Fruit fly (Drosophila melanogaster) whole organism, embryonic: ENCODE results near the gene CG14655.
A peak's percentile ranks its signal among the peaks of the same experiment; 100 is the strongest.

Experiments
- Bgb ChIP-seq: fragments of 200-800 bp; sonication (Bioruptor generic); IDR thresholded peaks from 2 replicates; pipeline ENCODE4 v1.3.6; 2022; ENCODE audit warnings: missing biosample characterization, missing genetic modification characterization; ENCODE audit not compliant: partially characterized antibody
- CG10267 ChIP-seq: fragments of 200-800 bp; sonication (Bioruptor generic); optimal IDR thresholded peaks from 2 replicates; lab custom pipeline; 2018; ENCODE audit warnings: missing biosample characterization, mild to moderate bottlenecking, missing genetic modification characterization, moderate library complexity
- CG11695 ChIP-seq: fragments of 200-800 bp; sonication (Bioruptor generic); IDR thresholded peaks from 3 replicates; pipeline ENCODE4 v1.3.6; 2022; ENCODE audit warnings: missing biosample characterization, missing genetic modification characterization
- CG12659 ChIP-seq: fragments of 200-800 bp; sonication (Bioruptor generic); optimal IDR thresholded peaks from 3 replicates; lab custom pipeline; 2017; ENCODE audit warnings: mild to moderate bottlenecking, missing biosample characterization, missing genetic modification reagents, missing genetic modification characterization
- CG16813 ChIP-seq: fragments of 200-800 bp; sonication (Bioruptor generic); IDR thresholded peaks from 3 replicates; pipeline ENCODE4 v1.3.6; 2022; ENCODE audit warnings: missing biosample characterization, missing genetic modification characterization; ENCODE audit not compliant: partially characterized antibody
- CG2116 ChIP-seq: fragments of 200-800 bp; sonication (Bioruptor generic); optimal IDR thresholded peaks from 3 replicates; lab custom pipeline; 2018; ENCODE audit warnings: missing biosample characterization, mild to moderate bottlenecking, missing genetic modification characterization
- CG2129 ChIP-seq: fragments of 200-800 bp; sonication (Bioruptor generic); IDR thresholded peaks from 2 replicates; pipeline ENCODE4 v1.3.6; 2022; ENCODE audit warnings: missing biosample characterization, missing genetic modification characterization; ENCODE audit not compliant: partially characterized antibody
- CG30020 ChIP-seq: fragments of 200-800 bp; optimal IDR thresholded peaks from 2 replicates; lab custom pipeline; 2019; ENCODE audit warnings: missing biosample characterization, mild to moderate bottlenecking, missing genetic modification characterization, moderate library complexity
- CG30403 ChIP-seq: fragments of 200-800 bp; sonication (Bioruptor generic); optimal IDR thresholded peaks from 3 replicates; lab custom pipeline; 2016; ENCODE audit warnings: missing biosample characterization, missing genetic modification characterization
- CG3995 ChIP-seq: fragments of 200-800 bp; sonication (Bioruptor generic); optimal IDR thresholded peaks from 3 replicates; lab custom pipeline; 2016; ENCODE audit warnings: missing biosample characterization, missing genetic modification characterization
- CG42726 ChIP-seq: fragments of 200-800 bp; sonication (Bioruptor generic); IDR thresholded peaks from 2 replicates; pipeline ENCODE4 v1.3.6; 2022; ENCODE audit warnings: missing biosample characterization, missing genetic modification characterization; ENCODE audit not compliant: partially characterized antibody
- CG4707 ChIP-seq: fragments of 200-800 bp; sonication (Bioruptor generic); optimal IDR thresholded peaks from 2 replicates; lab custom pipeline; 2018; ENCODE audit warnings: missing biosample characterization, mild to moderate bottlenecking, missing genetic modification characterization, moderate library complexity
- CG7839 ChIP-seq: fragments of 200-800 bp; sonication (Bioruptor generic); optimal IDR thresholded peaks from 3 replicates; lab custom pipeline; 2018; ENCODE audit warnings: missing biosample characterization, mild to moderate bottlenecking, missing genetic modification characterization, moderate library complexity
- CG8281 ChIP-seq: fragments of 200-800 bp; sonication (Bioruptor generic); optimal IDR thresholded peaks from 2 replicates; lab custom pipeline; 2018; ENCODE audit warnings: missing biosample characterization, mild to moderate bottlenecking, missing genetic modification characterization, moderate library complexity
- CTCF ChIP-seq: fragments of 200-800 bp; sonication (Bioruptor generic); optimal IDR thresholded peaks from 2 replicates; lab custom pipeline; 2017; ENCODE audit warnings: missing biosample characterization, mild to moderate bottlenecking, missing genetic modification characterization, moderate library complexity
- Dek ChIP-seq: fragments of 200-800 bp; sonication (Bioruptor generic); optimal IDR thresholded peaks from 3 replicates; lab custom pipeline; 2019; ENCODE audit warnings: missing biosample characterization, mild to moderate bottlenecking, missing genetic modification characterization, moderate library complexity
- Dll ChIP-seq: fragments of 200-800 bp; sonication (Bioruptor generic); IDR thresholded peaks from 4 replicates; pipeline ENCODE4 v1.3.6; 2022; ENCODE audit warnings: missing biosample characterization, missing genetic modification characterization; ENCODE audit not compliant: partially characterized antibody
- Dp ChIP-seq: fragments of 200-800 bp; sonication (Bioruptor generic); optimal IDR thresholded peaks from 2 replicates; lab custom pipeline; 2018; ENCODE audit warnings: missing biosample characterization, mild to moderate bottlenecking, missing genetic modification characterization, moderate library complexity
- Ets97D ChIP-seq: fragments of 200-800 bp; sonication (Bioruptor generic); optimal IDR thresholded peaks from 3 replicates; lab custom pipeline; 2016; ENCODE audit warnings: missing biosample characterization, missing genetic modification characterization
- Lhr ChIP-seq: fragments of 200-800 bp; sonication (Bioruptor generic); optimal IDR thresholded peaks from 3 replicates; lab custom pipeline; 2017; ENCODE audit warnings: mild to moderate bottlenecking, missing biosample characterization, missing genetic modification reagents, missing genetic modification characterization
- MESR4 ChIP-seq: fragments of 200-800 bp; sonication (Bioruptor generic); optimal IDR thresholded peaks from 2 replicates; lab custom pipeline; 2018; ENCODE audit warnings: missing biosample characterization, mild to moderate bottlenecking, missing genetic modification characterization, moderate library complexity
- Med ChIP-seq: fragments of 200-800 bp; sonication (Bioruptor generic); peaks from one replicate; lab custom pipeline; 2016; ENCODE audit warnings: missing biosample characterization, missing genetic modification characterization, mild to moderate bottlenecking, inconsistent platforms, moderate library complexity
- Meics ChIP-seq: fragments of 200-800 bp; sonication (Bioruptor generic); optimal IDR thresholded peaks from 2 replicates; lab custom pipeline; 2017; ENCODE audit warnings: missing biosample characterization, mild to moderate bottlenecking, missing genetic modification characterization
- Myb ChIP-seq: fragments of 200-800 bp; sonication (Bioruptor generic); optimal IDR thresholded peaks from 2 replicates; lab custom pipeline; 2016; ENCODE audit warnings: missing biosample characterization, missing genetic modification characterization
- Opbp ChIP-seq: fragments of 200-800 bp; sonication (Bioruptor generic); IDR thresholded peaks from 3 replicates; pipeline ENCODE4 v1.3.6; 2022; ENCODE audit warnings: missing biosample characterization, missing genetic modification characterization; ENCODE audit not compliant: partially characterized antibody
- Pdp1 ChIP-seq, 2 experiments: fragments of 200-800 bp; sonication (Bioruptor generic); optimal IDR thresholded peaks; 3 replicates each; lab custom pipeline; 2016; ENCODE audit warnings: missing biosample characterization in 2 of 2, missing genetic modification characterization in 2 of 2, mild to moderate bottlenecking in 1 of 2, moderate library complexity in 1 of 2
- Ravus ChIP-seq: fragments of 200-800 bp; sonication (Bioruptor generic); IDR thresholded peaks from 2 replicates; pipeline ENCODE4 v1.3.6; 2022; ENCODE audit warnings: missing biosample characterization, missing genetic modification characterization
- Sry-δ ChIP-seq: fragments of 200-800 bp; sonication (Bioruptor generic); optimal IDR thresholded peaks from 2 replicates; lab custom pipeline; 2016; ENCODE audit warnings: missing biosample characterization, missing genetic modification characterization
- Xrp1 ChIP-seq: fragments of 200-800 bp; sonication (Bioruptor generic); IDR thresholded peaks from 2 replicates; pipeline ENCODE4 v1.3.6; 2022; ENCODE audit warnings: missing biosample characterization, missing genetic modification characterization
- abd-A ChIP-seq: fragments of 200-800 bp; sonication (Bioruptor generic); optimal IDR thresholded peaks from 3 replicates; lab custom pipeline; 2019; ENCODE audit warnings: missing biosample characterization, mild to moderate bottlenecking, missing genetic modification characterization, moderate library complexity
- amos ChIP-seq: fragments of 200-800 bp; sonication (Bioruptor generic); IDR thresholded peaks from 2 replicates; pipeline ENCODE4 v1.3.6; 2022; ENCODE audit warnings: missing biosample characterization, missing genetic modification characterization; ENCODE audit not compliant: partially characterized antibody
- cas ChIP-seq: fragments of 200-800 bp; sonication (Bioruptor generic); IDR thresholded peaks from 2 replicates; pipeline ENCODE4 v1.3.6; 2022; ENCODE audit warnings: missing biosample characterization, missing genetic modification characterization
- cg ChIP-seq: fragments of 200-800 bp; sonication (Bioruptor generic); optimal IDR thresholded peaks from 3 replicates; lab custom pipeline; 2019; ENCODE audit warnings: missing biosample characterization, mild to moderate bottlenecking, missing genetic modification characterization, moderate library complexity
- eve ChIP-seq, 2 experiments: fragments of >200 bp; optimal IDR thresholded peaks; 2 replicates each; lab custom pipeline; 2017; ENCODE audit warnings: missing biosample characterization in 2 of 2, missing genetic modification characterization in 2 of 2
- ftz-f1 ChIP-seq: fragments of 200-800 bp; sonication (Bioruptor generic); optimal IDR thresholded peaks from 2 replicates; lab custom pipeline; 2016; ENCODE audit warnings: missing biosample characterization, missing genetic modification characterization
- gcm2 ChIP-seq: fragments of 200-800 bp; sonication (Bioruptor generic); optimal IDR thresholded peaks from 2 replicates; lab custom pipeline; 2016; ENCODE audit warnings: missing biosample characterization, missing genetic modification characterization
- gfzf ChIP-seq: fragments of 200-800 bp; sonication (Bioruptor generic); optimal IDR thresholded peaks from 2 replicates; lab custom pipeline; 2016; ENCODE audit warnings: missing biosample characterization, mild to moderate bottlenecking, missing genetic modification characterization, moderate library complexity
- kay ChIP-seq: fragments of 200-800 bp; sonication (Bioruptor generic); optimal IDR thresholded peaks from 2 replicates; lab custom pipeline; 2016; ENCODE audit warnings: missing biosample characterization, missing genetic modification characterization
- knrl ChIP-seq: fragments of 200-800 bp; sonication (Bioruptor generic); IDR thresholded peaks from 3 replicates; pipeline ENCODE4 v1.3.6; 2022; ENCODE audit warnings: missing biosample characterization, missing genetic modification characterization; ENCODE audit not compliant: partially characterized antibody
- maf-S ChIP-seq: fragments of 200-800 bp; sonication (Bioruptor generic); optimal IDR thresholded peaks from 2 replicates; lab custom pipeline; 2016; ENCODE audit warnings: missing biosample characterization, missing genetic modification characterization
- nerfin-1 ChIP-seq: fragments of 200-800 bp; sonication (Bioruptor generic); optimal IDR thresholded peaks from 3 replicates; lab custom pipeline; 2019; ENCODE audit warnings: missing biosample characterization, mild to moderate bottlenecking, missing genetic modification characterization, moderate library complexity
- nmo ChIP-seq: fragments of 200-800 bp; sonication (Bioruptor generic); optimal IDR thresholded peaks from 2 replicates; lab custom pipeline; 2018; ENCODE audit warnings: missing biosample characterization, mild to moderate bottlenecking, missing genetic modification characterization, moderate library complexity
- phol ChIP-seq: fragments of 200-800 bp; sonication (Bioruptor generic); optimal IDR thresholded peaks from 3 replicates; lab custom pipeline; 2018; ENCODE audit warnings: missing biosample characterization, mild to moderate bottlenecking, missing genetic modification characterization, moderate library complexity
- pzg ChIP-seq: fragments of 200-800 bp; sonication (Bioruptor generic); optimal IDR thresholded peaks from 3 replicates; lab custom pipeline; 2018; ENCODE audit warnings: missing biosample characterization, mild to moderate bottlenecking, missing genetic modification characterization, moderate library complexity
- stwl ChIP-seq: fragments of 200-800 bp; sonication (Bioruptor generic); optimal IDR thresholded peaks from 3 replicates; lab custom pipeline; 2018; ENCODE audit warnings: missing biosample characterization, mild to moderate bottlenecking, missing genetic modification characterization, moderate library complexity
- trem ChIP-seq: fragments of 200-800 bp; optimal IDR thresholded peaks from 3 replicates; lab custom pipeline; 2019; ENCODE audit warnings: missing biosample characterization, mild to moderate bottlenecking, missing genetic modification characterization, moderate library complexity
- zfh2 ChIP-seq: fragments of 200-800 bp; sonication (Bioruptor generic); optimal IDR thresholded peaks from 2 replicates; lab custom pipeline; 2016; ENCODE audit warnings: missing biosample characterization, missing genetic modification characterization

Gene CG14655

dm6 chr3R:4748888-4749717, 31.0 kb downstream of the CG14655 start, which contains the start of gene tacc:
Gene tacc (minus strand): TSS chr3R:4749056.
- TF ChIP-seq Bgb (GFP tag; lab: Robert Waterston, UW), result peak; percentile 56; the same call in 1 of the 2 replicates
- 0 out of 3 replicates have a peak, but pooled peaks have one; percentile 23 for TF ChIP-seq Opbp (GFP tag; lab: Robert Waterston, UW)
- no peak for TF ChIP-seq CG7839
- no peak for TF ChIP-seq CG2129 (GFP tag; lab: Robert Waterston, UW)
- peak; percentile 3 for TF ChIP-seq Sry-δ (GFP tag; lab: Kevin White, UChicago)
- peak; percentile 9 for TF ChIP-seq Ets97D (GFP tag; lab: Kevin White, UChicago)
- peak; percentile 79 for TF ChIP-seq Med (GFP tag; lab: Kevin White, UChicago)
- TF ChIP-seq Dek, result no peak
- peak; percentile 79 for TF ChIP-seq Dp (GFP tag; lab: Kevin White, UChicago)
- peak; percentile 99 for TF ChIP-seq CG8281
- no peak for TF ChIP-seq kay (GFP tag; lab: Kevin White, UChicago)
- TF ChIP-seq CG12659 (GFP tag; lab: Kevin White, UChicago), result peak; percentile 28
- no peak for TF ChIP-seq zfh2 (GFP tag; lab: Kevin White, UChicago)
- TF ChIP-seq phol, result peak; percentile 10
- peak; percentile 30; the same call in 1 of the 3 replicates for TF ChIP-seq CG16813 (GFP tag; lab: Robert Waterston, UW)
- peak; percentile 77 for TF ChIP-seq CG3995 (GFP tag; lab: Kevin White, UChicago)
- no peak for TF ChIP-seq CG4707 (GFP tag; lab: Kevin White, UChicago)
- TF ChIP-seq Dll (GFP tag; lab: Robert Waterston, UW), result 0 out of 4 replicates have a peak, but pooled peaks have one; percentile 31
- TF ChIP-seq ftz-f1 (GFP tag; lab: Kevin White, UChicago), result no peak
- TF ChIP-seq knrl (GFP tag; lab: Robert Waterston, UW), result peak; percentile 35; the same call in 1 of the 3 replicates
- peak; percentile 81 for TF ChIP-seq CTCF (GFP tag; lab: Kevin White, UChicago)
- TF ChIP-seq maf-S (GFP tag; lab: Kevin White, UChicago), result no peak
- peak; percentile 45 for TF ChIP-seq pzg (GFP tag; lab: Kevin White, UChicago)
- TF ChIP-seq CG10267 (tag; lab: Kevin White, UChicago), result peak; percentile 47
- TF ChIP-seq cg, result no peak
- peak; percentile 33 for TF ChIP-seq CG2116 (GFP tag; lab: Kevin White, UChicago)
- peak; percentile 80 for TF ChIP-seq gfzf
- no peak for TF ChIP-seq Ravus (GFP tag; lab: Robert Waterston, UW)
- TF ChIP-seq CG30403 (GFP tag; lab: Kevin White, UChicago), result no peak
- peak; percentile 45 for TF ChIP-seq abd-A
- TF ChIP-seq Lhr (GFP tag; lab: Kevin White, UChicago), result peak; percentile 35
- TF ChIP-seq amos, result peak; percentile 41
- no peak for TF ChIP-seq gcm2 (GFP tag; lab: Kevin White, UChicago)
- TF ChIP-seq CG11695, result no peak
- TF ChIP-seq cas, result no peak
- peak in 1 of 2 experiments; percentile 94 for TF ChIP-seq Pdp1 (GFP tag; optimal IDR thresholded peaks at IDR 0.05; lab: Kevin White, UChicago)
- TF ChIP-seq Meics (GFP tag; lab: Kevin White, UChicago), result peak; percentile 40
- peak; percentile 47 for TF ChIP-seq stwl
- TF ChIP-seq trem, result peak; percentile 8
- 0 out of 2 replicates have a peak, but pooled peaks have one; percentile 14 for TF ChIP-seq CG42726 (GFP tag; lab: Robert Waterston, UW)
- peak; percentile 23 for TF ChIP-seq Myb (GFP tag; lab: Kevin White, UChicago)
- peak; percentile 15 for TF ChIP-seq CG30020 (tag; lab: Kevin White, UChicago)
- no peak for TF ChIP-seq Xrp1 (GFP tag; lab: Robert Waterston, UW)
- TF ChIP-seq MESR4 (GFP tag; lab: Kevin White, UChicago), result peak; percentile 29
- TF ChIP-seq nmo (GFP tag; lab: Kevin White, UChicago), result peak; percentile 12
- peak; percentile 3 for TF ChIP-seq nerfin-1 (tag; lab: Kevin White, UChicago)
- TF ChIP-seq eve (GFP tag; optimal IDR thresholded peaks at IDR 0.05; lab: Kevin White, UChicago), result no peak
